Worm (Caenorhabditis elegans) whole organism, early embryonic: ENCODE results near the gene K03B4.8.

Experiments
- B0310.2 ChIP-seq: sonication (generic microtip); optimal IDR thresholded peaks from 2 replicates; lab custom pipeline; 2016; ENCODE audit warnings: mild to moderate bottlenecking, missing genetic modification characterization, missing compliant biosample characterization
- aly-1 ChIP-seq: sonication (generic microtip); optimal IDR thresholded peaks from 2 replicates; lab custom pipeline; 2016; ENCODE audit warnings: missing genetic modification characterization, missing compliant biosample characterization
- ama-1 ChIP-seq: fragments of 150-350 bp; optimal IDR thresholded peaks from 2 replicates; lab custom pipeline; 2014
- ceh-13 ChIP-seq: fragments of 200-800 bp; sonication (Bioruptor generic); optimal IDR thresholded peaks from 2 replicates; lab custom pipeline; 2018; ENCODE audit warnings: mild to moderate bottlenecking, missing genetic modification characterization, missing compliant biosample characterization
- ceh-36 ChIP-seq: sonication (generic microtip); optimal IDR thresholded peaks from 2 replicates; lab custom pipeline; 2016; ENCODE audit warnings: missing genetic modification characterization, inconsistent platforms, missing compliant biosample characterization
- ets-7 ChIP-seq: sonication (generic microtip); optimal IDR thresholded peaks from 2 replicates; lab custom pipeline; 2016; ENCODE audit warnings: missing genotype, missing genetic modification characterization, missing compliant biosample characterization
- hmg-4 ChIP-seq: fragments of 200-800 bp; sonication (Bioruptor generic); optimal IDR thresholded peaks from 2 replicates; lab custom pipeline; 2018; ENCODE audit warnings: mild to moderate bottlenecking, missing genetic modification characterization, missing compliant biosample characterization
- pes-1 ChIP-seq: fragments of 200-800 bp; sonication (Bioruptor generic); IDR thresholded peaks from 2 replicates; pipeline ENCODE4 v1.3.6; 2022; ENCODE audit warnings: missing genetic modification reagents, missing genetic modification characterization, missing compliant biosample characterization
- scrt-1 ChIP-seq: fragments of 200-800 bp; sonication (Bioruptor generic); IDR thresholded peaks from 2 replicates; pipeline ENCODE4 v1.3.6; 2022; ENCODE audit warnings: missing genetic modification characterization, missing compliant biosample characterization
- sea-1 ChIP-seq: fragments of 200-800 bp; sonication (Bioruptor generic); conservative IDR thresholded peaks from 2 replicates; pipeline ENCODE4 v1.3.6; 2022; ENCODE audit warnings: missing genetic modification characterization, missing compliant biosample characterization
- tbx-11 ChIP-seq: fragments of 200-800 bp; sonication (Bioruptor generic); IDR thresholded peaks from 2 replicates; pipeline ENCODE4 v1.3.6; 2022; ENCODE audit warnings: missing genetic modification characterization, missing compliant biosample characterization
- tbx-37 ChIP-seq: fragments of 200-800 bp; sonication (Bioruptor generic); conservative IDR thresholded peaks from 2 replicates; pipeline ENCODE4 v1.3.6; 2022; ENCODE audit warnings: missing genetic modification reagents, missing genetic modification characterization, missing compliant biosample characterization
- tra-4 ChIP-seq: sonication (generic microtip); optimal IDR thresholded peaks from 2 replicates; lab custom pipeline; 2017; ENCODE audit warnings: missing genetic modification characterization, missing compliant biosample characterization

DNA sequence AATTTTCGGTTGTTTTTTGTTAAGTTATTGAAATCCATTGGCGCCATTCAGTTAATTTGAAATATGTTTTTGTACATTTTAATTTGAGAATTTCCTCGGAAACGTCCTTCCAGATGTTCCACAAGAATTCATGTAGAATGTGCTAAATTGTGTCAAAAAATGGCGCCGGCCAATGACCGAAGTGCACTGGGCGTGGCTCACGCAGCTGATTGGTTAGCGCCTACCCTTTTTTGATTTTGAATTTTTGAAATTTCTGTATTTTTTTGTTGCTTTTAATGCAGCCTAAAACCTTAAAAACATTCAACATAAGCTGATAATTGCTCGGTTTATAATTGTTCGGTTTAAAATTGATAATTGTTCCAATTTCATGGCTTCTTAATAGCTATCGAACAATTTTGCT is 2.4 kb upstream of the K03B4.8 start:
- TF ChIP-seq aly-1 (tag; lab: Kevin White, UChicago) (no peak), ama-1 (lab: Kevin White, UChicago) (no peak), pes-1 (GFP tag; lab: Robert Waterston, UW) (no peak), tbx-37 (GFP tag; lab: Robert Waterston, UW) (no peak), B0310.2 (tag; lab: Kevin White, UChicago) (no peak), ceh-13 (no peak), ets-7 (tag; lab: Kevin White, UChicago) (no peak), hmg-4 (GFP tag; lab: Kevin White, UChicago) (no peak), ceh-36 (tag; lab: Kevin White, UChicago) (no peak), tbx-11 (GFP tag; lab: Robert Waterston, UW) (no peak), tra-4 (tag; lab: Kevin White, UChicago) (no peak), sea-1 (GFP tag; lab: Robert Waterston, UW) (no peak), scrt-1 (GFP tag; lab: Robert Waterston, UW) (no peak)
